Fruit fly (Drosophila melanogaster) whole organism, embryonic: Measurements from ENCODE around the gene CG13022.
A peak's percentile ranks its signal among the peaks of the same experiment; 100 is the strongest.

Source experiments
- B-H2 ChIP-seq: fragments of 200-800 bp; sonication (Bioruptor generic); optimal IDR thresholded peaks from 2 replicates; lab custom pipeline; 2018; ENCODE audit warnings: missing biosample characterization, mild to moderate bottlenecking, missing genetic modification characterization
- CG10959 ChIP-seq: fragments of 200-800 bp; sonication (Bioruptor generic); IDR thresholded peaks from 2 replicates; pipeline ENCODE4 v1.3.6; 2022; ENCODE audit warnings: missing biosample characterization, missing genetic modification characterization
- CG11093 ChIP-seq: fragments of 200-800 bp; sonication (Bioruptor generic); IDR thresholded peaks from 3 replicates; pipeline ENCODE4 v1.3.6; 2022; ENCODE audit warnings: missing biosample characterization, missing genetic modification characterization
- CG12104 ChIP-seq: fragments of 200-800 bp; sonication (Bioruptor generic); optimal IDR thresholded peaks from 3 replicates; lab custom pipeline; 2016; ENCODE audit warnings: missing biosample characterization, missing genetic modification characterization
- CG12236 ChIP-seq: fragments of 200-800 bp; sonication (Bioruptor generic); optimal IDR thresholded peaks from 2 replicates; lab custom pipeline; 2016; ENCODE audit warnings: missing biosample characterization, missing genetic modification characterization
- CG13775 ChIP-seq: fragments of 200-800 bp; sonication (Bioruptor generic); optimal IDR thresholded peaks from 3 replicates; lab custom pipeline; 2017; ENCODE audit warnings: missing biosample characterization, mild to moderate bottlenecking, missing genetic modification characterization
- CG14014 ChIP-seq: fragments of 200-800 bp; sonication (Bioruptor generic); IDR thresholded peaks from 2 replicates; pipeline ENCODE4 v1.3.6; 2022; ENCODE audit warnings: missing biosample characterization, missing genetic modification characterization
- CG14710 ChIP-seq: fragments of 200-800 bp; sonication (Bioruptor generic); optimal IDR thresholded peaks from 3 replicates; lab custom pipeline; 2019; ENCODE audit warnings: missing biosample characterization, mild to moderate bottlenecking, missing genetic modification characterization, moderate library complexity
- CG17361 ChIP-seq: fragments of 200-800 bp; sonication (Bioruptor generic); IDR thresholded peaks from 3 replicates; pipeline ENCODE4 v1.3.6; 2022; ENCODE audit warnings: missing biosample characterization, missing genetic modification characterization
- CG1792 ChIP-seq: fragments of 200-800 bp; sonication (Bioruptor generic); optimal IDR thresholded peaks from 2 replicates; lab custom pipeline; 2016; ENCODE audit warnings: missing biosample characterization, missing genetic modification characterization
- CG1832 ChIP-seq: fragments of 200-800 bp; sonication (Bioruptor generic); optimal IDR thresholded peaks from 2 replicates; lab custom pipeline; 2017; ENCODE audit warnings: missing biosample characterization, mild to moderate bottlenecking, missing genetic modification characterization, inconsistent platforms
- CG32767 ChIP-seq: fragments of 200-800 bp; sonication (Bioruptor generic); IDR thresholded peaks from 2 replicates; pipeline ENCODE4 v1.3.6; 2022; ENCODE audit warnings: missing biosample characterization, missing genetic modification characterization
- CG3281 ChIP-seq: fragments of 200-800 bp; sonication (Bioruptor generic); optimal IDR thresholded peaks from 3 replicates; lab custom pipeline; 2017; ENCODE audit warnings: missing biosample characterization, mild to moderate bottlenecking, missing genetic modification characterization
- CG7556 ChIP-seq: fragments of 200-800 bp; sonication (Bioruptor generic); optimal IDR thresholded peaks from 2 replicates; lab custom pipeline; 2017; ENCODE audit warnings: missing biosample characterization, mild to moderate bottlenecking, missing genetic modification characterization
- CG8765 ChIP-seq: fragments of 200-800 bp; sonication (Bioruptor generic); IDR thresholded peaks from 2 replicates; pipeline ENCODE4 v1.3.6; 2022; ENCODE audit warnings: missing biosample characterization, missing genetic modification characterization
- CHES-1-like ChIP-seq: fragments of 200-800 bp; sonication (Bioruptor generic); optimal IDR thresholded peaks from 2 replicates; lab custom pipeline; 2016; ENCODE audit warnings: missing biosample characterization, missing genetic modification characterization
- CkIIα-i1 ChIP-seq: fragments of 200-800 bp; sonication (Bioruptor generic); IDR thresholded peaks from 2 replicates; pipeline ENCODE4 v1.3.6; 2022; ENCODE audit warnings: missing biosample characterization, missing genetic modification characterization
- Dbx ChIP-seq: fragments of 200-800 bp; sonication (Bioruptor generic); IDR thresholded peaks from 3 replicates; pipeline ENCODE4 v1.3.6; 2022; ENCODE audit warnings: missing biosample characterization, missing genetic modification characterization
- ERR ChIP-seq: fragments of 200-800 bp; sonication (Bioruptor generic); optimal IDR thresholded peaks from 2 replicates; lab custom pipeline; 2016; ENCODE audit warnings: missing biosample characterization, missing genetic modification characterization
- Elba2 ChIP-seq: fragments of 200-800 bp; sonication (Bioruptor generic); optimal IDR thresholded peaks from 3 replicates; lab custom pipeline; 2016; ENCODE audit warnings: missing biosample characterization, missing genetic modification characterization
- Ets97D ChIP-seq: fragments of 200-800 bp; sonication (Bioruptor generic); optimal IDR thresholded peaks from 3 replicates; lab custom pipeline; 2016; ENCODE audit warnings: missing biosample characterization, missing genetic modification characterization
- HmgD ChIP-seq: fragments of 200-800 bp; sonication (Bioruptor generic); optimal IDR thresholded peaks from 3 replicates; lab custom pipeline; 2016; ENCODE audit warnings: missing biosample characterization, missing genetic modification characterization
- Hr3 ChIP-seq: fragments of 200-800 bp; sonication (Bioruptor generic); optimal IDR thresholded peaks from 3 replicates; lab custom pipeline; 2016; ENCODE audit warnings: missing biosample characterization, missing genetic modification characterization
- Hr51 ChIP-seq, 2 experiments: fragments of 200-800 bp; sonication (Bioruptor generic); optimal IDR thresholded peaks; 2 replicates in 1 of 2; 3 replicates in 1 of 2; lab custom pipeline; 2016 to 2018; ENCODE audit warnings: missing biosample characterization in 2 of 2, missing genetic modification characterization in 2 of 2, mild to moderate bottlenecking in 1 of 2, moderate library complexity in 1 of 2
- MESR4 ChIP-seq: fragments of 200-800 bp; sonication (Bioruptor generic); optimal IDR thresholded peaks from 2 replicates; lab custom pipeline; 2018; ENCODE audit warnings: missing biosample characterization, mild to moderate bottlenecking, missing genetic modification characterization, moderate library complexity
- Mes4 ChIP-seq: fragments of 200-800 bp; sonication (Bioruptor generic); optimal IDR thresholded peaks from 2 replicates; lab custom pipeline; 2016; ENCODE audit warnings: missing biosample characterization, missing genetic modification characterization
- Oaz ChIP-seq: fragments of 200-800 bp; sonication (Bioruptor generic); IDR thresholded peaks from 2 replicates; pipeline ENCODE4 v1.3.6; 2022; ENCODE audit warnings: missing biosample characterization, missing genetic modification characterization
- Oli ChIP-seq: fragments of 200-800 bp; sonication (Bioruptor generic); optimal IDR thresholded peaks from 2 replicates; lab custom pipeline; 2018; ENCODE audit warnings: missing biosample characterization, mild to moderate bottlenecking, missing genetic modification characterization, moderate library complexity
- Vsx1 ChIP-seq: fragments of 200-800 bp; sonication (Bioruptor generic); optimal IDR thresholded peaks from 2 replicates; lab custom pipeline; 2017; ENCODE audit warnings: missing biosample characterization, mild to moderate bottlenecking, missing genetic modification characterization, missing genetic modification reagents
- YL-1 ChIP-seq: fragments of 200-800 bp; sonication (Bioruptor generic); optimal IDR thresholded peaks from 3 replicates; lab custom pipeline; 2017; ENCODE audit warnings: missing biosample characterization, mild to moderate bottlenecking, missing genetic modification characterization
- ac ChIP-seq: fragments of 200-800 bp; sonication (Bioruptor generic); optimal IDR thresholded peaks from 3 replicates; lab custom pipeline; 2017; ENCODE audit warnings: missing biosample characterization, mild to moderate bottlenecking, missing genetic modification characterization
- ap ChIP-seq: fragments of 200-800 bp; sonication (Bioruptor generic); IDR thresholded peaks from 2 replicates; pipeline ENCODE4 v1.3.6; 2022; ENCODE audit warnings: missing biosample characterization, missing genetic modification characterization
- ara ChIP-seq: fragments of 200-800 bp; sonication (Bioruptor generic); IDR thresholded peaks from 2 replicates; pipeline ENCODE4 v1.3.6; 2022; ENCODE audit warnings: missing biosample characterization, missing genetic modification characterization
- az2 ChIP-seq: fragments of 200-800 bp; sonication (Bioruptor generic); optimal IDR thresholded peaks from 3 replicates; lab custom pipeline; 2016; ENCODE audit warnings: missing biosample characterization, missing genetic modification characterization
- bigmax ChIP-seq: fragments of 200-800 bp; sonication (Bioruptor generic); optimal IDR thresholded peaks from 2 replicates; lab custom pipeline; 2018; ENCODE audit warnings: missing biosample characterization, mild to moderate bottlenecking, missing genetic modification characterization
- croc ChIP-seq: fragments of 200-800 bp; sonication (Bioruptor generic); conservative IDR thresholded peaks from 3 replicates; pipeline ENCODE4 v1.3.6; 2022; ENCODE audit warnings: missing biosample characterization, missing genetic modification characterization
- danr ChIP-seq: fragments of 200-800 bp; sonication (Bioruptor generic); IDR thresholded peaks from 2 replicates; pipeline ENCODE4 v1.3.6; 2022; ENCODE audit warnings: missing biosample characterization, missing genetic modification characterization
- gcm2 ChIP-seq: fragments of 200-800 bp; sonication (Bioruptor generic); optimal IDR thresholded peaks from 2 replicates; lab custom pipeline; 2016; ENCODE audit warnings: missing biosample characterization, missing genetic modification characterization
- gt ChIP-seq: fragments of 200-800 bp; sonication (Bioruptor generic); IDR thresholded peaks from 2 replicates; pipeline ENCODE4 v1.3.6; 2022; ENCODE audit warnings: missing biosample characterization, missing genetic modification characterization
- h ChIP-seq: fragments of >200 bp; optimal IDR thresholded peaks from 2 replicates; lab custom pipeline; 2017
- insv ChIP-seq, 2 experiments: fragments of 200-800 bp; sonication (Bioruptor generic); optimal IDR thresholded peaks; 3 replicates each; lab custom pipeline; 2016 to 2018; ENCODE audit warnings: missing biosample characterization in 2 of 2, missing genetic modification characterization in 2 of 2
- lab ChIP-seq: fragments of 200-800 bp; sonication (Bioruptor generic); optimal IDR thresholded peaks from 3 replicates; lab custom pipeline; 2017; ENCODE audit warnings: missing biosample characterization, missing genetic modification characterization, mild to moderate bottlenecking, moderate library complexity, missing genetic modification reagents
- lilli ChIP-seq: fragments of 200-800 bp; sonication (Bioruptor generic); optimal IDR thresholded peaks from 3 replicates; lab custom pipeline; 2016; ENCODE audit warnings: missing biosample characterization, missing genetic modification characterization
- mld ChIP-seq: fragments of 200-800 bp; sonication (Bioruptor generic); IDR thresholded peaks from 3 replicates; pipeline ENCODE4 v1.3.6; 2022; ENCODE audit warnings: missing biosample characterization, missing genetic modification characterization; ENCODE audit not compliant: partially characterized antibody
- nerfin-1 ChIP-seq: fragments of 200-800 bp; sonication (Bioruptor generic); optimal IDR thresholded peaks from 3 replicates; lab custom pipeline; 2019; ENCODE audit warnings: missing biosample characterization, mild to moderate bottlenecking, missing genetic modification characterization, moderate library complexity
- p53 ChIP-seq: fragments of 200-800 bp; sonication (Bioruptor generic); optimal IDR thresholded peaks from 2 replicates; lab custom pipeline; 2016; ENCODE audit warnings: missing biosample characterization, missing genetic modification characterization
- so ChIP-seq: fragments of 200-800 bp; sonication (Bioruptor generic); IDR thresholded peaks from 3 replicates; pipeline ENCODE4 v1.3.6; 2022; ENCODE audit warnings: missing biosample characterization, missing genetic modification characterization
- sug ChIP-seq: fragments of 200-800 bp; optimal IDR thresholded peaks from 2 replicates; lab custom pipeline; 2019; ENCODE audit warnings: missing biosample characterization, mild to moderate bottlenecking, missing genetic modification characterization, moderate library complexity
- ttk ChIP-seq: fragments of 200-800 bp; sonication (Bioruptor generic); IDR thresholded peaks from 2 replicates; pipeline ENCODE4 v2.1.2; 2022; ENCODE audit warnings: missing biosample characterization, missing genetic modification characterization
- vvl ChIP-seq: fragments of 200-800 bp; sonication (Bioruptor generic); IDR thresholded peaks from 2 replicates; pipeline ENCODE4 v1.3.6; 2022; ENCODE audit warnings: missing biosample characterization, missing genetic modification characterization

CG13022 gene

dm6 chr3L:16986062-16987013 lies 47.6 kb upstream of the CG13022 start (continued):
- peak; percentile 46; the same call in 1 of the 3 replicates for TF ChIP-seq Dbx (GFP tag; lab: Robert Waterston, UW)
- no peak for TF ChIP-seq ttk
- no peak for TF ChIP-seq h
- TF ChIP-seq CG12104 (GFP tag; lab: Kevin White, UChicago), result peak; percentile 68
- no peak for TF ChIP-seq CG32767
- TF ChIP-seq bigmax (GFP tag; lab: Kevin White, UChicago), result no peak
- TF ChIP-seq CG1832, result no peak
- TF ChIP-seq ap (GFP tag; lab: Robert Waterston, UW), result no peak
- no peak for TF ChIP-seq MESR4 (GFP tag; lab: Kevin White, UChicago)
- TF ChIP-seq sug (tag; lab: Kevin White, UChicago), result peak; percentile 15
- no peak for TF ChIP-seq Elba2 (GFP tag; lab: Kevin White, UChicago)
- peak; percentile 75 for TF ChIP-seq Oli (tag; lab: Kevin White, UChicago)
- no peak for TF ChIP-seq B-H2 (GFP tag; lab: Kevin White, UChicago)
- no peak for TF ChIP-seq ac (GFP tag; lab: Kevin White, UChicago)
- peak; percentile 27 for TF ChIP-seq CG14710 (tag; lab: Kevin White, UChicago)
- no peak for TF ChIP-seq CG11093 (GFP tag; lab: Robert Waterston, UW)
- TF ChIP-seq mld (GFP tag; lab: Robert Waterston, UW), result no peak
- 0 out of 3 replicates have a peak, but pooled peaks have one; percentile 24 for TF ChIP-seq croc (GFP tag; lab: Robert Waterston, UW)
- TF ChIP-seq danr (GFP tag; lab: Robert Waterston, UW), result no peak
- TF ChIP-seq lilli (GFP tag; lab: Kevin White, UChicago), result peak; percentile 42
- no peak for TF ChIP-seq p53
- peak; percentile 29 for TF ChIP-seq Hr3 (GFP tag; lab: Kevin White, UChicago)
- TF ChIP-seq CG14014 (GFP tag; lab: Robert Waterston, UW), result peak; percentile 42; the same call in 1 of the 2 replicates
- TF ChIP-seq CG12236 (GFP tag; lab: Kevin White, UChicago), result no peak
- no peak for TF ChIP-seq YL-1 (GFP tag; lab: Kevin White, UChicago)
- TF ChIP-seq CHES-1-like, result no peak
- TF ChIP-seq CG1792 (GFP tag; lab: Kevin White, UChicago), result no peak
- TF ChIP-seq CG3281 (GFP tag; lab: Kevin White, UChicago), result peak; percentile 68
- no peak for TF ChIP-seq insv (GFP tag; optimal IDR thresholded peaks at IDR 0.05; lab: Kevin White, UChicago)
- peak; percentile 51 for TF ChIP-seq lab (GFP tag; lab: Kevin White, UChicago)
- TF ChIP-seq Ets97D, result no peak
- TF ChIP-seq CG10959, result no peak
- TF ChIP-seq so, result no peak
- no peak for TF ChIP-seq gcm2 (GFP tag; lab: Kevin White, UChicago)
- TF ChIP-seq CG7556 (GFP tag; lab: Kevin White, UChicago), result peak; percentile 85
- TF ChIP-seq CkIIα-i1 (GFP tag; lab: Robert Waterston, UW), result no peak
- no peak for TF ChIP-seq Oaz (GFP tag; lab: Robert Waterston, UW)
- peak; percentile 18 to 64 for TF ChIP-seq Hr51 (GFP tag; optimal IDR thresholded peaks at IDR 0.05; lab: Kevin White, UChicago)
- no peak for TF ChIP-seq ERR (GFP tag; lab: Kevin White, UChicago)
- TF ChIP-seq gt (GFP tag; lab: Robert Waterston, UW), result no peak
- TF ChIP-seq Mes4 (GFP tag; lab: Kevin White, UChicago), result no peak
- peak; percentile 48 for TF ChIP-seq ara
- peak; percentile 52 for TF ChIP-seq az2 (GFP tag; lab: Kevin White, UChicago)
- no peak for TF ChIP-seq HmgD (GFP tag; lab: Kevin White, UChicago)
- TF ChIP-seq nerfin-1 (tag; lab: Kevin White, UChicago), result peak; percentile 18
- no peak for TF ChIP-seq Vsx1
- peak; percentile 41; the same call in 1 of the 2 replicates for TF ChIP-seq vvl (GFP tag; lab: Robert Waterston, UW)
- no peak for TF ChIP-seq CG8765 (GFP tag; lab: Robert Waterston, UW)
- peak; percentile 88 for TF ChIP-seq CG17361 (GFP tag; lab: Robert Waterston, UW)
- peak; percentile 52 for TF ChIP-seq CG13775 (GFP tag; lab: Kevin White, UChicago)
